Worm (Caenorhabditis elegans): ENCODE data around the gene rad-51.

rad-51 gene

DNA sequence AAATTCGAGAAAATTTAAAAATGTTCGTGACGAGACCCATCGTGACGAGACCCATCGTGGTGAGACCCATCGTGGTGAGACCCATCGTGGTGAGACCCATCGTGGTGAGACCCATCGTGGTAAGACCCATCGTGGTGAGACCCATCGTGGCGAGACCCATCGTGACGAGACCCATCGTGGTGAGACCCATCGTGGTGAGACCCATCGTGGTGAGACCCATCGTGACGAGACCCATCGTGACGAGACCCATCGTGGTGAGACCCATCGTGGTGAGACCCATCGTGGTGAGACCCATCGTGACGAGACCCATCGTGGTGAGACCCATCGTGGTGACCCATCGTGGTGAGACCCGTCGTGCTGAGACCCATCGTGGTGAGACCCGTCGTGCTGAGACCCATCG is 21.2 kb downstream of the rad-51 start:
- peak; percentile 59; the same call in 1 of the 2 replicates for TF ChIP-seq snpc-1.2 (GFP tag; IDR thresholded peaks at IDR 0.05)
- TF ChIP-seq ZK337.2 (GFP tag; IDR thresholded peaks at IDR 0.05): 0 out of 2 replicates have a peak, but pooled peaks have one; percentile 17
- TF ChIP-seq set-16 (GFP tag; IDR thresholded peaks at IDR 0.05): peak; percentile 75
- TF ChIP-seq F26F4.8 (GFP tag; conservative IDR thresholded peaks at IDR 0.05): 0 out of 2 replicates have a peak, but pooled peaks have one; percentile 54
- 0 out of 2 replicates have a peak, but pooled peaks have one; percentile 30 for TF ChIP-seq D1046.2 (GFP tag; IDR thresholded peaks at IDR 0.05)
- TF ChIP-seq nhr-42 (GFP tag; IDR thresholded peaks at IDR 0.05): 0 out of 2 replicates have a peak, but pooled peaks have one; percentile 9
- peak in 1 of 2 experiments; percentile 85; a peak in 2 of 4 replicates for TF ChIP-seq madf-5 (GFP tag; IDR thresholded peaks at IDR 0.05)
- TF ChIP-seq lim-7 (GFP tag; IDR thresholded peaks at IDR 0.05): peak; percentile 66; the same call in 1 of the 2 replicates

DNA sequence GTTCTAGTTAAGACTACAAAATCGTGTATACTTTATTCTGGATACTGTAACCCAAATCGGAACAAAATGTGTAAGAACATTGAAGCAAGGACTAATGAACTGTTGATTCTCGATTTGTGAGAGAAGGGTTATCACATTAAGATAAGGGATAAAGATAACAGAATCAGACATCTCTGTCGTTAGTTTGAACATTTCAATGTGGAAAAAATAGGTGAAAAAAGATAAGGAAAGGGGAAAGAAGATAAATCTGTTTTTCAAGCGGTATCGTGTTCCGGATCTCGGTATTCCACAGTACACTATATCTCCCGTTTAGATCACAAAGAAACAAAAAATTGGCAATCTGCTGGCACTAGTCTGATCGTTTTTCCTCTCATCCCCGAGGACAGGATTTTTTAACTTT is 23.0 kb downstream of the rad-51 start:
- TF ChIP-seq mxl-3 (GFP tag; optimal IDR thresholded peaks at IDR 0.05) (peak; percentile 18), mes-2 (tag; optimal IDR thresholded peaks at IDR 0.05; ENCODE audit: poor library complexity, severe bottlenecking) (no peak), lin-29 (GFP tag; IDR thresholded peaks at IDR 0.05) (no peak), nhr-28 (tag; optimal IDR thresholded peaks at IDR 0.05) (peak; percentile 22), daf-8 (GFP tag; IDR thresholded peaks at IDR 0.05) (no peak), snpc-1.2 (GFP tag; IDR thresholded peaks at IDR 0.05) (no peak), ceh-62 (tag; optimal IDR thresholded peaks at IDR 0.05) (no peak), F10B5.3 (tag; optimal IDR thresholded peaks at IDR 0.05) (no peak), nhr-237 (tag; optimal IDR thresholded peaks at IDR 0.05) (no peak), pqm-1 (tag; optimal IDR thresholded peaks at IDR 0.05) (no peak), lin-13 (GFP tag; optimal IDR thresholded peaks at IDR 0.05) (no peak), snpc-4 (tag; optimal IDR thresholded peaks at IDR 0.05) (no peak), ZK337.2 (GFP tag; IDR thresholded peaks at IDR 0.05) (no peak), lir-3 (tag; optimal IDR thresholded peaks at IDR 0.05) (no peak), unc-39 (tag; optimal IDR thresholded peaks at IDR 0.05) (no peak), nhr-10 (tag; optimal IDR thresholded peaks at IDR 0.05) (no peak), ama-1 (optimal IDR thresholded peaks at IDR 0.05) (no peak), attf-4 (tag; optimal IDR thresholded peaks at IDR 0.05) (no peak), nhr-48 (tag; optimal IDR thresholded peaks at IDR 0.05) (peak; percentile 38), mxl-2 (GFP tag; conservative IDR thresholded peaks at IDR 0.05) (no peak), hif-1 (tag; optimal IDR thresholded peaks at IDR 0.05) (no peak), vab-7 (GFP tag; IDR thresholded peaks at IDR 0.05) (no peak), hlh-11 (tag; optimal IDR thresholded peaks at IDR 0.05) (peak; percentile 29)

ce11 chrIV:10259557-10259956 is 24.5 kb downstream of the rad-51 start, which contains the start of gene F01G10.9:
TSS of gene F01G10.9 (minus strand) at chrIV:10259657.
- no peak for TF ChIP-seq nhr-76 (tag; optimal IDR thresholded peaks at IDR 0.05)
- TF ChIP-seq nhr-111 (GFP tag; optimal IDR thresholded peaks at IDR 0.05): no peak
- TF ChIP-seq hlh-11 (tag; optimal IDR thresholded peaks at IDR 0.05): no peak
- no peak for TF ChIP-seq zfp-3 (GFP tag; conservative IDR thresholded peaks at IDR 0.05)
- TF ChIP-seq spr-3 (GFP tag; optimal IDR thresholded peaks at IDR 0.05): no peak
- TF ChIP-seq dve-1 (tag; optimal IDR thresholded peaks at IDR 0.05; ENCODE audit: insufficient read depth): no peak
- TF ChIP-seq pqm-1 (tag; optimal IDR thresholded peaks at IDR 0.05): no peak
- no peak for TF ChIP-seq hif-1 (tag; optimal IDR thresholded peaks at IDR 0.05)
- no peak for TF ChIP-seq dmd-6 (GFP tag; IDR thresholded peaks at IDR 0.05)
- TF ChIP-seq Y75B8A.6 (GFP tag; IDR thresholded peaks at IDR 0.05): no peak
- TF ChIP-seq nhr-77 (tag; optimal IDR thresholded peaks at IDR 0.05): no peak
- no peak for TF ChIP-seq spr-1 (tag; optimal IDR thresholded peaks at IDR 0.05)
- no peak for TF ChIP-seq ceh-62 (tag; optimal IDR thresholded peaks at IDR 0.05)
- TF ChIP-seq F37D6.2 (tag; optimal IDR thresholded peaks at IDR 0.05): no peak
- TF ChIP-seq ZK337.2 (GFP tag; IDR thresholded peaks at IDR 0.05): no peak

All from whole organism, L4 larva.